Fruit fly (Drosophila melanogaster): ENCODE data around the gene Prosbeta4.

Prosbeta4 gene

DNA sequence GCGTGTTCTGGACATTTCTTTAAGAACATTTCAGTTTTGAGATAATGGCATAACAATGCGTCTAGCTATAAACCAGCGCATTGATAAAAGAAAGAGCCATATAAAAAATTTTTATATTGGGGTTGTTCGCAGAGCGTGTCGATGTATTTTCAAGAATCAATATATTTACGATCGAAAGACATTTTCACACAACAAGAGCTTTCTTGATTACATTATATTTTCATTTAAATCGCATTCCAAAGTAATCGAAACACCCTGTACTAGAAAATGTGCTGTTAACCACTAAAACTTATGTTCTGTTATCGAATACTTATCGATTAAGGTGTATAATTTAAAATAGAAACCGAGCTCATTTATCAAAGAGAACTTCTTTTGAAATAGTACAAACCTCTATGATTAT lies 28.2 kb downstream of the Prosbeta4 start (continued):
- TF ChIP-seq Fer3 (tag; optimal IDR thresholded peaks at IDR 0.05) (no peak), CG31388 (GFP tag; optimal IDR thresholded peaks at IDR 0.05) (peak; percentile 34), vvl (GFP tag; IDR thresholded peaks at IDR 0.05) (peak; percentile 65), bbx (GFP tag; IDR thresholded peaks at IDR 0.05; ENCODE audit: partially characterized antibody) (peak; percentile 19; the same call in 1 of the 2 replicates), E2f1 (GFP tag; IDR thresholded peaks at IDR 0.05) (no peak), gsb (GFP tag; IDR thresholded peaks at IDR 0.05) (no peak), fu2 (GFP tag; optimal IDR thresholded peaks at IDR 0.05) (peak; percentile 30), CG17359 (tag; optimal IDR thresholded peaks at IDR 0.05) (no peak), CG12391 (tag; optimal IDR thresholded peaks at IDR 0.05) (peak; percentile 44), Usf (GFP tag; optimal IDR thresholded peaks at IDR 0.05) (no peak), CG10543 (GFP tag; optimal IDR thresholded peaks at IDR 0.05) (peak; percentile 70), dpn (GFP tag; optimal IDR thresholded peaks at IDR 0.05) (peak; percentile 48 to 54), zen (tag; optimal IDR thresholded peaks at IDR 0.05) (no peak), h (optimal IDR thresholded peaks at IDR 0.05) (no peak), CrebB (tag; optimal IDR thresholded peaks at IDR 0.05) (peak; percentile 38), CG31441 (GFP tag; IDR thresholded peaks at IDR 0.05) (no peak), ranshi (GFP tag; IDR thresholded peaks at IDR 0.05) (peak; percentile 61; the same call in 1 of the 2 replicates), grau (tag; optimal IDR thresholded peaks at IDR 0.05) (peak; percentile 66), stc (GFP tag; IDR thresholded peaks at IDR 0.05) (no peak), CG3281 (GFP tag; optimal IDR thresholded peaks at IDR 0.05) (no peak), CG11696 (GFP tag; IDR thresholded peaks at IDR 0.05) (no peak), CG1602 (GFP tag; optimal IDR thresholded peaks at IDR 0.05) (no peak), CG14441 (GFP tag; IDR thresholded peaks at IDR 0.05) (no peak), ATbp (GFP tag; optimal IDR thresholded peaks at IDR 0.05) (no peak), unc-4 (GFP tag; IDR thresholded peaks at IDR 0.05; ENCODE audit: partially characterized antibody) (no peak), sr (GFP tag; IDR thresholded peaks at IDR 0.05) (no peak), dan (GFP tag; IDR thresholded peaks at IDR 0.05) (no peak), sob (GFP tag; IDR thresholded peaks at IDR 0.05) (peak; percentile 55; the same call in 1 of the 2 replicates), CG32532 (GFP tag; IDR thresholded peaks at IDR 0.05) (no peak), CG7556 (GFP tag; optimal IDR thresholded peaks at IDR 0.05) (peak; percentile 19), CTCF (GFP tag; optimal IDR thresholded peaks at IDR 0.05) (no peak), Sry-β (GFP tag; optimal IDR thresholded peaks at IDR 0.05) (no peak), Hey (tag; optimal IDR thresholded peaks at IDR 0.05) (no peak), tgo (GFP tag; IDR thresholded peaks at IDR 0.05) (no peak; the same call in 2 of the 3 replicates), CG8924 (tag; optimal IDR thresholded peaks at IDR 0.05) (no peak), CG3847 (GFP tag; IDR thresholded peaks at IDR 0.05) (peak; percentile 41; the same call in 1 of the 2 replicates), cato (GFP tag; optimal IDR thresholded peaks at IDR 0.05; ENCODE audit: borderline replicate concordance) (no peak), trh (GFP tag; optimal IDR thresholded peaks at IDR 0.05) (no peak), tx (GFP tag; optimal IDR thresholded peaks at IDR 0.05) (peak; percentile 19), gem (tag; optimal IDR thresholded peaks at IDR 0.05) (peak; percentile 70), Xbp1 (GFP tag; optimal IDR thresholded peaks at IDR 0.05) (peak; percentile 53), D19B (GFP tag; optimal IDR thresholded peaks at IDR 0.05) (no peak), bsh (GFP tag; optimal IDR thresholded peaks at IDR 0.05) (peak in 1 of 2 experiments; percentile 30), Lhr (GFP tag; optimal IDR thresholded peaks at IDR 0.05) (no peak), slou (GFP tag; optimal IDR thresholded peaks at IDR 0.05) (peak; percentile 18), CG11695 (GFP tag; IDR thresholded peaks at IDR 0.05) (no peak), B-H2 (GFP tag; optimal IDR thresholded peaks at IDR 0.05) (peak; percentile 31), chinmo (GFP tag; IDR thresholded peaks at IDR 0.05; ENCODE audit: partially characterized antibody) (no peak), Dek (tag; optimal IDR thresholded peaks at IDR 0.05) (peak; percentile 42), CG15479 (GFP tag; optimal IDR thresholded peaks at IDR 0.05) (no peak), bab2 (GFP tag; optimal IDR thresholded peaks at IDR 0.05) (peak; percentile 19), CG32772 (GFP tag; IDR thresholded peaks at IDR 0.05) (no peak)

Data from whole organism, embryonic.